Worm (Caenorhabditis elegans) whole organism, late embryonic: ENCODE results near the gene strd-1.

Experiments
- K09A11.1 ChIP-seq: sonication (generic microtip); optimal IDR thresholded peaks from 2 replicates; lab custom pipeline; 2017; ENCODE audit warnings: antibody characterized with exemption, mild to moderate bottlenecking, missing genetic modification characterization, missing compliant biosample characterization; ENCODE audit not compliant: insufficient read depth
- ceh-24 ChIP-seq: sonication (generic microtip); optimal IDR thresholded peaks from 2 replicates; lab custom pipeline; 2016; ENCODE audit warnings: mild to moderate bottlenecking, missing genetic modification characterization, missing compliant biosample characterization
- hlh-30 ChIP-seq: sonication (generic microtip); optimal IDR thresholded peaks from 2 replicates; lab custom pipeline; 2017; ENCODE audit warnings: antibody characterized with exemption, missing genetic modification characterization, missing compliant biosample characterization; ENCODE audit not compliant: insufficient read depth
- nhr-232 ChIP-seq: sonication (generic microtip); optimal IDR thresholded peaks from 2 replicates; lab custom pipeline; 2016; ENCODE audit warnings: missing genetic modification characterization, missing compliant biosample characterization
- pha-4 ChIP-seq: fragments of 150-350 bp; optimal IDR thresholded peaks from 2 replicates; lab custom pipeline; 2018; ENCODE audit warnings: missing biosample characterization, missing genetic modification reagents, missing genetic modification characterization

- TF ChIP-seq K09A11.1 (tag; lab: Kevin White, UChicago) (no peak), pha-4 (tag; lab: Kevin White, UChicago) (no peak), hlh-30 (no peak), nhr-232 (tag; lab: Kevin White, UChicago) (no peak), ceh-24 (no peak)
These were observed 42.8 kb upstream of the strd-1 start for ce11 chrIII:10904320-10904961.
